Fruit fly (Drosophila melanogaster) whole organism, embryonic: ENCODE measurements around the gene aop.
A peak's percentile ranks its signal among the peaks of the same experiment; 100 is the strongest.

Source experiments
- Ada2b ChIP-seq: fragments of 200-800 bp; sonication (Bioruptor generic); IDR thresholded peaks from 2 replicates; pipeline ENCODE4 v1.3.6; 2022; ENCODE audit warnings: missing biosample characterization, missing genetic modification characterization
- CG11723 ChIP-seq: fragments of 200-800 bp; sonication (Bioruptor generic); optimal IDR thresholded peaks from 2 replicates; lab custom pipeline; 2017; ENCODE audit warnings: missing biosample characterization, mild to moderate bottlenecking, missing genetic modification characterization
- CG14050 ChIP-seq: fragments of 200-800 bp; sonication (Bioruptor generic); IDR thresholded peaks from 3 replicates; pipeline ENCODE4 v1.3.6; 2022; ENCODE audit warnings: missing biosample characterization, missing genetic modification characterization
- CG15696 ChIP-seq: fragments of 200-800 bp; sonication (Bioruptor generic); optimal IDR thresholded peaks from 2 replicates; lab custom pipeline; 2019; ENCODE audit warnings: missing biosample characterization, mild to moderate bottlenecking, missing genetic modification characterization, moderate library complexity
- CG16813 ChIP-seq: fragments of 200-800 bp; sonication (Bioruptor generic); IDR thresholded peaks from 3 replicates; pipeline ENCODE4 v1.3.6; 2022; ENCODE audit warnings: missing biosample characterization, missing genetic modification characterization; ENCODE audit not compliant: partially characterized antibody
- CG16863 ChIP-seq: fragments of 200-800 bp; sonication (Bioruptor generic); optimal IDR thresholded peaks from 3 replicates; lab custom pipeline; 2016; ENCODE audit warnings: missing biosample characterization, missing genetic modification characterization
- CG17328 ChIP-seq: fragments of 200-800 bp; sonication (Bioruptor generic); IDR thresholded peaks from 2 replicates; pipeline ENCODE4 v1.3.6; 2022; ENCODE audit warnings: missing biosample characterization, missing genetic modification characterization
- CG2678 ChIP-seq: fragments of 200-800 bp; sonication (Bioruptor generic); optimal IDR thresholded peaks from 3 replicates; lab custom pipeline; 2019; ENCODE audit warnings: missing biosample characterization, mild to moderate bottlenecking, missing genetic modification characterization, moderate library complexity
- CG30403 ChIP-seq: fragments of 200-800 bp; sonication (Bioruptor generic); optimal IDR thresholded peaks from 3 replicates; lab custom pipeline; 2016; ENCODE audit warnings: missing biosample characterization, missing genetic modification characterization
- CG3995 ChIP-seq: fragments of 200-800 bp; sonication (Bioruptor generic); optimal IDR thresholded peaks from 3 replicates; lab custom pipeline; 2016; ENCODE audit warnings: missing biosample characterization, missing genetic modification characterization
- CG4360 ChIP-seq: fragments of 200-800 bp; sonication (Bioruptor generic); IDR thresholded peaks from 2 replicates; pipeline ENCODE4 v1.3.6; 2022; ENCODE audit warnings: missing biosample characterization, missing genetic modification characterization
- CG5245 ChIP-seq: fragments of 200-800 bp; sonication (Bioruptor generic); optimal IDR thresholded peaks from 3 replicates; lab custom pipeline; 2016; ENCODE audit warnings: missing biosample characterization, missing genetic modification characterization
- CG6272 ChIP-seq: fragments of 200-800 bp; sonication (Bioruptor generic); IDR thresholded peaks from 2 replicates; pipeline ENCODE4 v1.3.6; 2022; ENCODE audit warnings: missing biosample characterization, missing genetic modification characterization
- CG6654 ChIP-seq: fragments of 200-800 bp; sonication (Bioruptor generic); optimal IDR thresholded peaks from 2 replicates; lab custom pipeline; 2017; ENCODE audit warnings: missing biosample characterization, mild to moderate bottlenecking, missing genetic modification characterization
- CG6791 ChIP-seq: fragments of 200-800 bp; sonication (Bioruptor generic); IDR thresholded peaks from 3 replicates; pipeline ENCODE4 v1.3.6; 2022; ENCODE audit warnings: missing biosample characterization, missing genetic modification characterization; ENCODE audit not compliant: partially characterized antibody
- CG7987 ChIP-seq: fragments of 200-800 bp; sonication (Bioruptor generic); optimal IDR thresholded peaks from 2 replicates; lab custom pipeline; 2018; ENCODE audit warnings: missing biosample characterization, mild to moderate bottlenecking, missing genetic modification characterization, moderate library complexity
- CG8388 ChIP-seq: fragments of 200-800 bp; sonication (Bioruptor generic); optimal IDR thresholded peaks from 2 replicates; lab custom pipeline; 2019; ENCODE audit warnings: missing biosample characterization, mild to moderate bottlenecking, missing genetic modification characterization, moderate library complexity
- Elba2 ChIP-seq: fragments of 200-800 bp; sonication (Bioruptor generic); optimal IDR thresholded peaks from 3 replicates; lab custom pipeline; 2016; ENCODE audit warnings: missing biosample characterization, missing genetic modification characterization
- Hand ChIP-seq: fragments of 200-800 bp; sonication (Bioruptor generic); optimal IDR thresholded peaks from 2 replicates; lab custom pipeline; 2017; ENCODE audit warnings: mild to moderate bottlenecking, missing biosample characterization, missing genetic modification reagents, missing genetic modification characterization
- Lhr ChIP-seq: fragments of 200-800 bp; sonication (Bioruptor generic); optimal IDR thresholded peaks from 3 replicates; lab custom pipeline; 2017; ENCODE audit warnings: mild to moderate bottlenecking, missing biosample characterization, missing genetic modification reagents, missing genetic modification characterization
- NK7.1 ChIP-seq: fragments of 200-800 bp; sonication (Bioruptor generic); optimal IDR thresholded peaks from 3 replicates; lab custom pipeline; 2016; ENCODE audit warnings: missing biosample characterization, missing genetic modification characterization
- Nf-YB ChIP-seq: fragments of 200-800 bp; sonication (Bioruptor generic); optimal IDR thresholded peaks from 3 replicates; lab custom pipeline; 2019; ENCODE audit warnings: missing biosample characterization, mild to moderate bottlenecking, missing genetic modification characterization, moderate library complexity
- Ravus ChIP-seq: fragments of 200-800 bp; sonication (Bioruptor generic); IDR thresholded peaks from 2 replicates; pipeline ENCODE4 v1.3.6; 2022; ENCODE audit warnings: missing biosample characterization, missing genetic modification characterization
- Sox100B ChIP-seq: fragments of 200-800 bp; sonication (Bioruptor generic); optimal IDR thresholded peaks from 3 replicates; lab custom pipeline; 2018; ENCODE audit warnings: missing biosample characterization, mild to moderate bottlenecking, missing genetic modification characterization
- Stat92E ChIP-seq, 3 experiments: fragments of >200 bp in 2 of 3; fragments of 200-800 bp in 1 of 3; sonication (Bioruptor generic) in 1 of 3; optimal IDR thresholded peaks; 2 replicates each; lab custom pipeline; 2017 to 2019; ENCODE audit warnings: missing biosample characterization in 3 of 3, missing genetic modification characterization in 3 of 3, mild to moderate bottlenecking in 1 of 3, moderate library complexity in 1 of 3
- Taf1 ChIP-seq: fragments of 200-800 bp; sonication (Bioruptor generic); IDR thresholded peaks from 2 replicates; pipeline ENCODE4 v1.3.6; 2022; ENCODE audit warnings: missing biosample characterization, missing genetic modification characterization
- Tbp ChIP-seq: fragments of >200 bp; optimal IDR thresholded peaks from 2 replicates; lab custom pipeline; 2018; ENCODE audit warnings: missing biosample characterization, missing genetic modification characterization
- Trl ChIP-seq, 3 experiments: fragments of >200 bp in 2 of 3; fragments of 200-800 bp in 1 of 3; sonication (Bioruptor generic) in 1 of 3; optimal IDR thresholded peaks; 2 replicates in 1 of 3; 3 replicates in 2 of 3; lab custom pipeline; 2016 to 2017; ENCODE audit warnings: missing biosample characterization in 1 of 3, missing genetic modification characterization in 1 of 3
- amos ChIP-seq: fragments of 200-800 bp; sonication (Bioruptor generic); IDR thresholded peaks from 2 replicates; pipeline ENCODE4 v1.3.6; 2022; ENCODE audit warnings: missing biosample characterization, missing genetic modification characterization; ENCODE audit not compliant: partially characterized antibody
- ara ChIP-seq: fragments of 200-800 bp; sonication (Bioruptor generic); IDR thresholded peaks from 2 replicates; pipeline ENCODE4 v1.3.6; 2022; ENCODE audit warnings: missing biosample characterization, missing genetic modification characterization
- cato ChIP-seq: fragments of 200-800 bp; sonication (Bioruptor generic); optimal IDR thresholded peaks from 2 replicates; lab custom pipeline; 2016; ENCODE audit warnings: missing biosample characterization, missing genetic modification characterization, borderline replicate concordance
- exex ChIP-seq: fragments of 200-800 bp; sonication (Bioruptor generic); optimal IDR thresholded peaks from 4 replicates; lab custom pipeline; 2018; ENCODE audit warnings: missing biosample characterization, mild to moderate bottlenecking, missing genetic modification characterization, moderate library complexity
- her ChIP-seq: fragments of 200-800 bp; sonication (Bioruptor generic); optimal IDR thresholded peaks from 2 replicates; lab custom pipeline; 2016; ENCODE audit warnings: missing biosample characterization, missing genetic modification characterization
- jumu ChIP-seq: fragments of 200-800 bp; sonication (Bioruptor generic); optimal IDR thresholded peaks from 3 replicates; lab custom pipeline; 2016; ENCODE audit warnings: missing biosample characterization, missing genetic modification characterization
- klu ChIP-seq: fragments of 200-800 bp; sonication (Bioruptor generic); IDR thresholded peaks from 2 replicates; pipeline ENCODE4 v1.3.6; 2022; ENCODE audit warnings: missing biosample characterization, missing genetic modification characterization
- knrl ChIP-seq: fragments of 200-800 bp; sonication (Bioruptor generic); IDR thresholded peaks from 3 replicates; pipeline ENCODE4 v1.3.6; 2022; ENCODE audit warnings: missing biosample characterization, missing genetic modification characterization; ENCODE audit not compliant: partially characterized antibody
- nau ChIP-seq: fragments of 200-800 bp; sonication (Bioruptor generic); optimal IDR thresholded peaks from 3 replicates; lab custom pipeline; 2017; ENCODE audit warnings: missing biosample characterization, mild to moderate bottlenecking, missing genetic modification characterization, missing genetic modification reagents
- odd ChIP-seq: fragments of 200-800 bp; sonication (Bioruptor generic); optimal IDR thresholded peaks from 2 replicates; lab custom pipeline; 2017; ENCODE audit warnings: missing biosample characterization, mild to moderate bottlenecking, missing genetic modification characterization
- pb ChIP-seq: fragments of 200-800 bp; sonication (Bioruptor generic); optimal IDR thresholded peaks from 3 replicates; lab custom pipeline; 2016; ENCODE audit warnings: missing biosample characterization, missing genetic modification characterization
- pita ChIP-seq: fragments of 200-800 bp; sonication (Bioruptor generic); optimal IDR thresholded peaks from 2 replicates; lab custom pipeline; 2017; ENCODE audit warnings: missing biosample characterization, mild to moderate bottlenecking, missing genetic modification characterization
- pros ChIP-seq: fragments of 200-800 bp; sonication (Bioruptor generic); optimal IDR thresholded peaks from 3 replicates; lab custom pipeline; 2019; ENCODE audit warnings: missing biosample characterization, mild to moderate bottlenecking, missing genetic modification characterization, moderate library complexity
- sens ChIP-seq: fragments of 200-800 bp; sonication (Bioruptor generic); peaks from one replicate; lab custom pipeline; 2016; ENCODE audit warnings: missing biosample characterization, missing genetic modification characterization
- seq ChIP-seq: fragments of 200-800 bp; sonication (Bioruptor generic); IDR thresholded peaks from 2 replicates; pipeline ENCODE4 v1.3.6; 2022; ENCODE audit warnings: missing biosample characterization, missing genetic modification characterization
- sim ChIP-seq: fragments of 200-800 bp; sonication (Bioruptor generic); IDR thresholded peaks from 2 replicates; pipeline ENCODE4 v1.3.6; 2022; ENCODE audit warnings: missing biosample characterization, missing genetic modification characterization
- sob ChIP-seq: fragments of 200-800 bp; sonication (Bioruptor generic); IDR thresholded peaks from 2 replicates; pipeline ENCODE4 v1.3.6; 2022; ENCODE audit warnings: missing biosample characterization, missing genetic modification characterization
- stwl ChIP-seq: fragments of 200-800 bp; sonication (Bioruptor generic); optimal IDR thresholded peaks from 3 replicates; lab custom pipeline; 2018; ENCODE audit warnings: missing biosample characterization, mild to moderate bottlenecking, missing genetic modification characterization, moderate library complexity
- tio ChIP-seq: fragments of 200-800 bp; sonication (Bioruptor generic); optimal IDR thresholded peaks from 2 replicates; lab custom pipeline; 2017; ENCODE audit warnings: missing biosample characterization, missing genetic modification characterization, inconsistent platforms
- trem ChIP-seq: fragments of 200-800 bp; optimal IDR thresholded peaks from 3 replicates; lab custom pipeline; 2019; ENCODE audit warnings: missing biosample characterization, mild to moderate bottlenecking, missing genetic modification characterization, moderate library complexity

The aop gene

DNA sequence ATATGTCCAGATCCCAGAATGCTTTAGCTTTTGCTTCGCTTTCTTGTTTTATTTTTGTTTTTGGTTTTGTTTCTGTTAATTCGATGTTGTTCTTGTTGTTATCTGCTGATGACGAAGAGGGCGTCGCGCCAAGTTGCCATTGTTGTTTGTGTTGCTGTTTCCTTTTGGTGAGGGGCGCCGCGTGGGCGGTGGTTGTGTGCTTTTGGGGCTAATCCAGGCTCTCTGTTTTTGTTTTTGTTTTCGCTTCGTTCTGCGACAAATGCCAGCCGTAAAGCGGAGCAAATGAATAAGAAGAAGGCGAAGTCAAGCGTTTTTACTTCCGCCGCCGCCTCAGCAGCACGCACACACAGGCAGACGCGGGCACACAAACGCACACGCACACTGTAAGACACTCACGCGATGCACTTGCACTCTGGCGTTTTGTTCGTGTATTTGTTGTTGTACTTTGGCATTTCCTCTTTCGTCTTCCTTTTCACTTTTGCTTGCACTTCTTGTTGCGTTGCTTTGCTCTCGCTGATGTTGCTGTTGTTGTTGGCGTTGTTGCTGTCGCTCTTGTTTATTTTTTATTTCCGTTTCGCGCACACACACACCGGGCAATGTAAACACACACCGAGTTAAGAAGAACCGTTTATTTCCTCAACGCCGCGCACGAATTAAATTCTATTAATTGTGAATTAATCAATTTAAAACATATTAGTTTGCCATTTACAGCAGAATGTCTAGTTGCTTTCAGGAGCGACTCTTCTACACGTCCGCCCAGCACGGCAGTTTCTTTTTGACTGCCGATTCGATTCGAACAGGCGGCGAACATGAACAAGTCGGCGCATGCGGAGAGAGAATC, at the start of gene aop (continued):
- no peak; the same call in 2 of the 3 replicates for TF ChIP-seq CG16813
- TF ChIP-seq CG7987 (GFP tag; lab: Kevin White, UChicago): peak; percentile 34
- peak; percentile 56 for TF ChIP-seq CG17328 (GFP tag; lab: Robert Waterston, UW)
- no peak for TF ChIP-seq jumu (GFP tag; lab: Kevin White, UChicago)
- TF ChIP-seq Nf-YB: peak; percentile 37
- TF ChIP-seq CG8388: no peak
- peak; percentile 48 for TF ChIP-seq exex (tag; lab: Kevin White, UChicago)
- no peak for TF ChIP-seq CG6654 (GFP tag; lab: Kevin White, UChicago)
- TF ChIP-seq CG5245 (GFP tag; lab: Kevin White, UChicago): no peak
- TF ChIP-seq klu (GFP tag; lab: Robert Waterston, UW): no peak
- peak; percentile 53 for TF ChIP-seq odd (GFP tag; lab: Kevin White, UChicago)
- peak; percentile 16; the same call in 1 of the 2 replicates for TF ChIP-seq ara (GFP tag; lab: Robert Waterston, UW)
- TF ChIP-seq sob (GFP tag; lab: Robert Waterston, UW): no peak
- TF ChIP-seq Trl (optimal IDR thresholded peaks at IDR 0.05; lab: Kevin White, UChicago): no peak
- peak; percentile 72 for TF ChIP-seq Trl (GFP tag; optimal IDR thresholded peaks at IDR 0.05; lab: Kevin White, UChicago)
- TF ChIP-seq Lhr (GFP tag; lab: Kevin White, UChicago): no peak
- TF ChIP-seq pros (GFP tag; lab: Kevin White, UChicago): peak; percentile 72
- peak; percentile 24 for TF ChIP-seq trem (tag; lab: Kevin White, UChicago)
- no peak for TF ChIP-seq CG14050 (GFP tag; lab: Robert Waterston, UW)
- TF ChIP-seq pb (GFP tag; lab: Kevin White, UChicago): peak; percentile 16
- no peak for TF ChIP-seq CG6272 (GFP tag; lab: Robert Waterston, UW)
- TF ChIP-seq her (GFP tag; lab: Kevin White, UChicago): peak; percentile 28
- TF ChIP-seq Taf1 (GFP tag; lab: Robert Waterston, UW): no peak
- no peak for TF ChIP-seq Sox100B (GFP tag; lab: Kevin White, UChicago)
- no peak for TF ChIP-seq CG3995 (GFP tag; lab: Kevin White, UChicago)
- peak in 1 of 3 experiments; percentile 60 for TF ChIP-seq Stat92E (GFP tag; optimal IDR thresholded peaks at IDR 0.05; lab: Kevin White, UChicago)
- TF ChIP-seq CG6791: no peak
- peak; percentile 82 for TF ChIP-seq sens
- peak; percentile 16 for TF ChIP-seq CG16863
- no peak for TF ChIP-seq Tbp (GFP tag; lab: Kevin White, UChicago)
- peak; percentile 30 for TF ChIP-seq Elba2 (GFP tag; lab: Kevin White, UChicago)
- no peak for TF ChIP-seq pita
- no peak for TF ChIP-seq cato
- TF ChIP-seq Ada2b (GFP tag; lab: Robert Waterston, UW): no peak
- TF ChIP-seq amos (GFP tag; lab: Robert Waterston, UW): peak; percentile 32; the same call in 1 of the 2 replicates
- TF ChIP-seq NK7.1: no peak
- TF ChIP-seq Ravus: no peak
- TF ChIP-seq Hand (GFP tag; lab: Kevin White, UChicago): no peak
- 0 out of 3 replicates have a peak, but pooled peaks have one; percentile 16 for TF ChIP-seq knrl (GFP tag; lab: Robert Waterston, UW)
- TF ChIP-seq sim (GFP tag; lab: Robert Waterston, UW): no peak
- TF ChIP-seq tio (GFP tag; lab: Kevin White, UChicago): no peak
- TF ChIP-seq stwl (tag; lab: Kevin White, UChicago): no peak
- no peak; the same call in 1 of the 2 replicates for TF ChIP-seq seq (GFP tag; lab: Robert Waterston, UW)
- TF ChIP-seq CG2678 (tag; lab: Kevin White, UChicago): peak; percentile 19
- TF ChIP-seq nau: no peak
- TF ChIP-seq CG4360 (GFP tag; lab: Robert Waterston, UW): peak; percentile 89
- TF ChIP-seq CG11723: no peak
- no peak for TF ChIP-seq CG30403
- peak; percentile 18 for TF ChIP-seq CG15696 (tag; lab: Kevin White, UChicago)
